Worm (Caenorhabditis elegans) whole organism, mixed stage, embryonic: ENCODE results near the gene Y67H2A.7.

Experiments used
- lin-32 ChIP-seq: fragments of 200-800 bp; sonication (Bioruptor generic); optimal IDR thresholded peaks from 2 replicates; lab custom pipeline; 2018; ENCODE audit warnings: mild to moderate bottlenecking, missing genetic modification characterization, missing compliant biosample characterization
- mab-5 ChIP-seq: fragments of 150-350 bp; optimal IDR thresholded peaks from 2 replicates; lab custom pipeline; 2014; ENCODE audit warnings: missing biosample characterization, missing genetic modification characterization

DNA sequence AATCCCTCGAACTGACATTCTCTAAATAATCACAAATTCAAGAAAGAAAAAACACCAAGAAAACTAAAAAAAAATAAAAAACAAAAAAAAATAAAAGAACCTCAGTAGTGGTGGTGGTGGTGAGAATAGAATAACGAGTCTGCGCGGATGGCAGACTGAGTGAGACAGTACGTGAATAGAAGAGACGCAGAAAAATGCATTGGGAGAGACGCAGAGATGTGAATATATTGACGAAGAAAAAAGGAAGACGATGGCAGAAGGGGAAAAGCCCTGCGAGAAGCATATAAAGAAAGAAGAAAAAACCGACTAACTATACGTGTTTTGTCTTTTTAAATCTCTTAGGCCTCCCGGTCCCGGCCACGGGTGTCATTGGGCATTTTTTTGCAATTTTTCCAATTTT, 31.0 kb upstream of the Y67H2A.7 start, which contains the start of gene unc-26:
- TF ChIP-seq lin-32 (GFP tag; lab: Kevin White, UChicago) (no peak), mab-5 (tag; lab: Kevin White, UChicago) (no peak)
